Worm (Caenorhabditis elegans): Measurements from ENCODE around the gene cyc-2.2.

ce11 chrV:12633046-12633445 is 21.0 kb upstream of the cyc-2.2 start:
- TF ChIP-seq lsy-2 (tag; optimal IDR thresholded peaks at IDR 0.05): no peak
- no peak for TF ChIP-seq nhr-6 (tag; optimal IDR thresholded peaks at IDR 0.05)
- TF ChIP-seq ztf-11 (tag; optimal IDR thresholded peaks at IDR 0.05): no peak
- no peak for TF ChIP-seq nhr-11 (tag; optimal IDR thresholded peaks at IDR 0.05)

Measured in whole organism, L2 larva.